Fruit fly (Drosophila melanogaster): ENCODE measurements around the gene ttk.

ttk gene

DNA sequence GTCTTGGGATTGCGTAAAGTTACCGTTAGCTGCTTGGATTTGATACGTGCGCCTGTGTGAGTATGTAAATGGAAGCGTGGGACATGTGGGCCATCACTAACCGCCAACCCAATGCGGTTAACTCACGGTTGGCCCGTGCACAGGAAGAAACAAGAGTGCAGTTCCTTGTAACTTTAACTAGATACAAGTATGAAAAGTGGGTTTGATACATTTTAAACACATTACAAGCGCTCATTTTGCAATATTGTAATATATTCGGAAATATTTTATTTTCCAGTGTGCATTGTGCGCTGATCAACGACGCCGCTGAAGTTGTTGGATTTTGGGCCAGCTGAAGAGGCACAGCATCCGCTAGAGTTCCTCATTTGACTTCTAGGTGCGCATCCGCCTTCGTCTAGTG, 25.9 kb upstream of the ttk start (continued):
- peak; percentile 47 for TF ChIP-seq CG7839 (tag; optimal IDR thresholded peaks at IDR 0.05)
- TF ChIP-seq Doc2 (GFP tag; IDR thresholded peaks at IDR 0.05), result no peak
- peak; percentile 48 for TF ChIP-seq CG12219 (GFP tag; optimal IDR thresholded peaks at IDR 0.05)
- TF ChIP-seq amos (GFP tag; IDR thresholded peaks at IDR 0.05; ENCODE audit: partially characterized antibody), result no peak
- no peak for TF ChIP-seq Jarid2 (GFP tag; optimal IDR thresholded peaks at IDR 0.05)
- TF ChIP-seq crp (GFP tag; optimal IDR thresholded peaks at IDR 0.05), result no peak
- no peak for TF ChIP-seq exex (tag; optimal IDR thresholded peaks at IDR 0.05)
- TF ChIP-seq CG14050 (GFP tag; IDR thresholded peaks at IDR 0.05), result no peak; the same call in 2 of the 3 replicates
- TF ChIP-seq kay (GFP tag; optimal IDR thresholded peaks at IDR 0.05), result no peak
- peak; percentile 26; the same call in 1 of the 2 replicates for TF ChIP-seq CG10959 (GFP tag; IDR thresholded peaks at IDR 0.05)
- TF ChIP-seq Tbp (GFP tag; optimal IDR thresholded peaks at IDR 0.05), result no peak
- no peak for TF ChIP-seq Meics (GFP tag; optimal IDR thresholded peaks at IDR 0.05)
- no peak for TF ChIP-seq MTF-1 (GFP tag; optimal IDR thresholded peaks at IDR 0.05; ENCODE audit: borderline replicate concordance)
- no peak for TF ChIP-seq ap (GFP tag; IDR thresholded peaks at IDR 0.05)
- no peak for TF ChIP-seq mld (GFP tag; IDR thresholded peaks at IDR 0.05; ENCODE audit: partially characterized antibody)
- TF ChIP-seq bcd (GFP tag; optimal IDR thresholded peaks at IDR 0.05), result peak; percentile 31
- TF ChIP-seq sob (GFP tag; IDR thresholded peaks at IDR 0.05), result 0 out of 2 replicates have a peak, but pooled peaks have one; percentile 17
- 0 out of 3 replicates have a peak, but pooled peaks have one; percentile 26 for TF ChIP-seq gce (GFP tag; IDR thresholded peaks at IDR 0.05)
- TF ChIP-seq C15 (GFP tag; IDR thresholded peaks at IDR 0.05), result no peak
- no peak; the same call in 1 of the 2 replicates for TF ChIP-seq Ptx1 (GFP tag; IDR thresholded peaks at IDR 0.05)
- TF ChIP-seq pita (GFP tag; optimal IDR thresholded peaks at IDR 0.05), result no peak
- peak; percentile 16 for TF ChIP-seq NfI (GFP tag; optimal IDR thresholded peaks at IDR 0.05)
- TF ChIP-seq CG32772 (GFP tag; IDR thresholded peaks at IDR 0.05), result peak; percentile 62; the same call in 1 of the 2 replicates
- no peak for TF ChIP-seq tna (GFP tag; IDR thresholded peaks at IDR 0.05; ENCODE audit: partially characterized antibody)
- TF ChIP-seq Mrtf (GFP tag; IDR thresholded peaks at IDR 0.05), result no peak
- TF ChIP-seq CG34422 (GFP tag; IDR thresholded peaks at IDR 0.05), result 0 out of 3 replicates have a peak, but pooled peaks have one; percentile 31
- TF ChIP-seq MESR4 (GFP tag; optimal IDR thresholded peaks at IDR 0.05), result no peak
- no peak for TF ChIP-seq fu2 (GFP tag; optimal IDR thresholded peaks at IDR 0.05)
- TF ChIP-seq tap (tag; optimal IDR thresholded peaks at IDR 0.05), result no peak
- TF ChIP-seq vvl (GFP tag; IDR thresholded peaks at IDR 0.05), result peak; percentile 69
- no peak for TF ChIP-seq HLH54F (GFP tag; optimal IDR thresholded peaks at IDR 0.05)
- no peak for TF ChIP-seq CG14667 (GFP tag; IDR thresholded peaks at IDR 0.05)
- no peak for TF ChIP-seq GATAe (GFP tag; conservative IDR thresholded peaks at IDR 0.05)
- peak; percentile 16 for TF ChIP-seq Lhr (GFP tag; optimal IDR thresholded peaks at IDR 0.05)
- no peak for TF ChIP-seq CG4328 (GFP tag; optimal IDR thresholded peaks at IDR 0.05)
- peak; percentile 5 for TF ChIP-seq CG12942 (GFP tag; optimal IDR thresholded peaks at IDR 0.05)
- TF ChIP-seq Trl (optimal IDR thresholded peaks at IDR 0.05), result no peak
- peak; percentile 26 for TF ChIP-seq Trl (GFP tag; optimal IDR thresholded peaks at IDR 0.05)
- no peak for TF ChIP-seq CG18619 (GFP tag; optimal IDR thresholded peaks at IDR 0.05)
- no peak for TF ChIP-seq pzg (GFP tag; optimal IDR thresholded peaks at IDR 0.05)
- TF ChIP-seq run (tag; optimal IDR thresholded peaks at IDR 0.05), result no peak
- no peak for TF ChIP-seq Adf1 (GFP tag; IDR thresholded peaks at IDR 0.05)
- no peak for TF ChIP-seq CG15011 (GFP tag; optimal IDR thresholded peaks at IDR 0.05)
- TF ChIP-seq org-1 (GFP tag; optimal IDR thresholded peaks at IDR 0.05), result no peak
- TF ChIP-seq insv (GFP tag; optimal IDR thresholded peaks at IDR 0.05), result no peak
- TF ChIP-seq HmgD (GFP tag; optimal IDR thresholded peaks at IDR 0.05), result no peak
- no peak for TF ChIP-seq CG5245 (GFP tag; optimal IDR thresholded peaks at IDR 0.05)
- no peak for TF ChIP-seq gfzf (GFP tag; optimal IDR thresholded peaks at IDR 0.05)
- no peak for TF ChIP-seq Nf-YC (tag; optimal IDR thresholded peaks at IDR 0.05)
- TF ChIP-seq CG10147 (GFP tag; optimal IDR thresholded peaks at IDR 0.05), result no peak
- TF ChIP-seq CG8924 (tag; optimal IDR thresholded peaks at IDR 0.05), result peak; percentile 4

Measured in whole organism, embryonic.